Worm (Caenorhabditis elegans) whole organism, L1 larva: ENCODE data around the gene F56C9.10.
A peak's percentile ranks its signal among the peaks of the same experiment; 100 is the strongest.

Experiments
- C34B4.2 ChIP-seq: sonication (generic microtip); optimal IDR thresholded peaks from 2 replicates; lab custom pipeline; 2017; ENCODE audit warnings: mild to moderate bottlenecking, missing genetic modification characterization, missing compliant biosample characterization
- Y116A8C.19 ChIP-seq: sonication (generic microtip); optimal IDR thresholded peaks from 2 replicates; lab custom pipeline; 2016; ENCODE audit warnings: missing compliant biosample characterization, missing genetic modification characterization, borderline replicate concordance
- aly-2 ChIP-seq: fragments of 150-350 bp; optimal IDR thresholded peaks from 2 replicates; lab custom pipeline; 2014; ENCODE audit warnings: missing biosample characterization, missing genetic modification characterization
- blmp-1 ChIP-seq: fragments of 150-350 bp; optimal IDR thresholded peaks from 2 replicates; lab custom pipeline; 2014; ENCODE audit warnings: missing biosample characterization, missing genetic modification characterization
- ceh-88 ChIP-seq: fragments of 200-800 bp; sonication (Bioruptor generic); IDR thresholded peaks from 2 replicates; pipeline ENCODE4 v1.3.6; 2022; ENCODE audit warnings: missing genetic modification characterization, missing compliant biosample characterization
- efl-1 ChIP-seq, 4 experiments: fragments of 150-350 bp; optimal IDR thresholded peaks in 3 of 4; peaks in 1 of 4; 1 replicate in 1 of 4; 2 replicates in 3 of 4; lab custom pipeline; 2014; ENCODE audit warnings: missing biosample characterization in 2 of 4, missing genetic modification characterization in 2 of 4, missing genetic modification reagents in 2 of 4
- elt-2 ChIP-seq: sonication (generic microtip); optimal IDR thresholded peaks from 2 replicates; lab custom pipeline; 2016; ENCODE audit warnings: missing genetic modification characterization, mild to moderate bottlenecking, inconsistent platforms, missing compliant biosample characterization, missing genetic modification reagents
- elt-3 ChIP-seq, 6 experiments: fragments of 150-350 bp in 1 of 6; sonication (generic microtip); optimal IDR thresholded peaks; 2 replicates each; lab custom pipeline; 2017 to 2018; ENCODE audit warnings: missing biosample characterization in 6 of 6, missing genetic modification characterization in 6 of 6, inconsistent platforms in 1 of 6
- ets-5 ChIP-seq: fragments of 200-800 bp; sonication (Bioruptor generic); IDR thresholded peaks from 2 replicates; pipeline ENCODE4 v1.3.6; 2022; ENCODE audit warnings: missing genetic modification characterization, missing compliant biosample characterization
- fkh-10 ChIP-seq: sonication (generic microtip); optimal IDR thresholded peaks from 2 replicates; lab custom pipeline; 2017; ENCODE audit warnings: missing biosample characterization, missing genetic modification reagents, missing genetic modification characterization
- hlh-17 ChIP-seq: fragments of 200-800 bp; sonication (Bioruptor generic); optimal IDR thresholded peaks from 2 replicates; lab custom pipeline; 2018; ENCODE audit warnings: missing genetic modification characterization, mild to moderate bottlenecking, missing compliant biosample characterization, moderate library complexity, borderline replicate concordance
- irx-1 ChIP-seq: sonication (generic microtip); optimal IDR thresholded peaks from 2 replicates; lab custom pipeline; 2016; ENCODE audit warnings: missing genetic modification characterization, missing compliant biosample characterization
- isw-1 ChIP-seq: fragments of 200-800 bp; sonication (Bioruptor generic); IDR thresholded peaks from 2 replicates; pipeline ENCODE4 v1.3.6; 2022; ENCODE audit warnings: missing genetic modification characterization, missing compliant biosample characterization
- lin-13 ChIP-seq: fragments of 150-350 bp; optimal IDR thresholded peaks from 2 replicates; lab custom pipeline; 2014; ENCODE audit warnings: missing biosample characterization, missing genetic modification reagents, missing genetic modification characterization
- lin-14 ChIP-seq: fragments of 200-800 bp; sonication (Bioruptor generic); optimal IDR thresholded peaks from 2 replicates; lab custom pipeline; 2018; ENCODE audit warnings: mild to moderate bottlenecking, missing genetic modification characterization, moderate library complexity, missing compliant biosample characterization
- lin-35 ChIP-seq, 2 experiments: fragments of 150-350 bp; optimal IDR thresholded peaks; 2 replicates each; lab custom pipeline; 2014; ENCODE audit warnings: missing biosample characterization in 2 of 2, missing genetic modification characterization in 2 of 2, missing genetic modification reagents in 2 of 2
- lir-3 ChIP-seq: sonication (generic microtip); optimal IDR thresholded peaks from 2 replicates; lab custom pipeline; 2016; ENCODE audit warnings: mild to moderate bottlenecking, missing genetic modification characterization, moderate library complexity, missing compliant biosample characterization; ENCODE audit not compliant: poor library complexity
- lsy-2 ChIP-seq, 2 experiments: fragments of 150-350 bp; optimal IDR thresholded peaks; 2 replicates each; lab custom pipeline; 2014; ENCODE audit warnings: missing biosample characterization in 2 of 2, missing genetic modification characterization in 2 of 2
- mdl-1 ChIP-seq, 2 experiments: fragments of 150-350 bp; optimal IDR thresholded peaks; 2 replicates each; lab custom pipeline; 2014 to 2017; ENCODE audit warnings: missing biosample characterization in 2 of 2, missing genetic modification characterization in 2 of 2, inconsistent platforms in 1 of 2
- nhr-20 ChIP-seq: sonication (generic microtip); optimal IDR thresholded peaks from 2 replicates; lab custom pipeline; 2016; ENCODE audit warnings: mild to moderate bottlenecking, missing genetic modification characterization, missing compliant biosample characterization
- nhr-71 ChIP-seq: sonication (generic microtip); optimal IDR thresholded peaks from 2 replicates; lab custom pipeline; 2016; ENCODE audit warnings: mild to moderate bottlenecking, missing genetic modification characterization, moderate library complexity, missing compliant biosample characterization
- nhr-85 ChIP-seq: sonication (generic microtip); peaks from one replicate; lab custom pipeline; 2016; ENCODE audit warnings: missing genetic modification characterization, inconsistent platforms, missing compliant biosample characterization
- nhr-90 ChIP-seq: sonication (generic microtip); optimal IDR thresholded peaks from 2 replicates; lab custom pipeline; 2016; ENCODE audit warnings: mild to moderate bottlenecking, missing genetic modification characterization, missing compliant biosample characterization; ENCODE audit not compliant: poor library complexity
- rnt-1 ChIP-seq: sonication (generic microtip); optimal IDR thresholded peaks from 2 replicates; lab custom pipeline; 2016; ENCODE audit warnings: mild to moderate bottlenecking, missing genetic modification characterization, moderate library complexity, missing compliant biosample characterization
- skn-1 ChIP-seq: fragments of 150-350 bp; optimal IDR thresholded peaks from 2 replicates; lab custom pipeline; 2014; ENCODE audit warnings: missing biosample characterization, missing genetic modification characterization
- snpc-4 ChIP-seq: fragments of 150-350 bp; optimal IDR thresholded peaks from 2 replicates; lab custom pipeline; 2014; ENCODE audit warnings: missing biosample characterization, missing genetic modification characterization
- snu-23 ChIP-seq: sonication (generic microtip); optimal IDR thresholded peaks from 2 replicates; lab custom pipeline; 2016; ENCODE audit warnings: missing genetic modification characterization, missing compliant biosample characterization
- sox-4 ChIP-seq: sonication (generic microtip); optimal IDR thresholded peaks from 2 replicates; lab custom pipeline; 2016; ENCODE audit warnings: missing genetic modification characterization, missing compliant biosample characterization
- sptf-1 ChIP-seq: fragments of 150-350 bp; optimal IDR thresholded peaks from 2 replicates; lab custom pipeline; 2014; ENCODE audit warnings: missing biosample characterization, missing genetic modification characterization
- swsn-7 ChIP-seq: sonication (generic microtip); optimal IDR thresholded peaks from 2 replicates; lab custom pipeline; 2016; ENCODE audit warnings: missing genetic modification characterization, missing compliant biosample characterization
- unc-30 ChIP-seq: sonication (generic microtip); optimal IDR thresholded peaks from 2 replicates; lab custom pipeline; 2017; ENCODE audit warnings: missing biosample characterization, missing genetic modification characterization
- unc-86 ChIP-seq: sonication (generic microtip); optimal IDR thresholded peaks from 2 replicates; lab custom pipeline; 2016; ENCODE audit warnings: missing genetic modification characterization, missing compliant biosample characterization
- unc-98 ChIP-seq: fragments of 200-800 bp; sonication (Bioruptor generic); IDR thresholded peaks from 2 replicates; pipeline ENCODE4 v1.3.6; 2022; ENCODE audit warnings: missing genetic modification characterization, missing compliant biosample characterization
- ztf-4 ChIP-seq: fragments of 150-350 bp; optimal IDR thresholded peaks from 2 replicates; lab custom pipeline; 2014; ENCODE audit warnings: missing biosample characterization, missing genetic modification characterization

F56C9.10 gene

ce11 chrIII:7314927-7315547 is 20.1 kb downstream of the F56C9.10 start, which contains the start of gene nspg-6:
Gene nspg-6, minus strand, starts transcription at chrIII:7314977.
- TF ChIP-seq efl-1 (optimal IDR thresholded peaks at IDR 0.05; lab: Kevin White, UChicago) (no peak), efl-1 (GFP tag; optimal IDR thresholded peaks at IDR 0.05 in 1 of 2; lab: Kevin White, UChicago) (no peak), elt-2 (tag; lab: Kevin White, UChicago) (peak; percentile 14), isw-1 (GFP tag; lab: Robert Waterston, UW) (no peak)
- TF ChIP-seq, all 84 proteins: peak for 1

DNA sequence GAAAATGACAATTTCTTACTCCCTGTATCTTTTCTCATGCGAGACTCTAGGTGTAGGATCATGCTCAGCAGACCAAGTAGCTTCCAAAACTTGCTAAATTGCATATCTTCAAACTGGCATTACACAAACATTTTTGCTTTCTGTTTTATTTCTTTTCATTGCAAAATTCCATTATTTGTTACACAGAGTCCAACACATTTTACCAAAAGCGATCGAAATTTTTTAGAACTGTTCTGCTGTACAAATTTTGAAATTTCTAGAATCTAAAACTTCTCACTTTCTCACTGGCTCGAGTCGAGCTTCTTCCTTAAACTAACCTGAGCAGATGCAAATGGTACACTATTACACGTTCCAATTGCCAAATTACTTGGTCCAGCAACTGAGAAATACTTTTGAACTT is 20.6 kb downstream of the F56C9.10 start:
- TF ChIP-seq nhr-85 (tag; lab: Kevin White, UChicago) (no peak), sptf-1 (tag; lab: Kevin White, UChicago) (no peak)

DNA sequence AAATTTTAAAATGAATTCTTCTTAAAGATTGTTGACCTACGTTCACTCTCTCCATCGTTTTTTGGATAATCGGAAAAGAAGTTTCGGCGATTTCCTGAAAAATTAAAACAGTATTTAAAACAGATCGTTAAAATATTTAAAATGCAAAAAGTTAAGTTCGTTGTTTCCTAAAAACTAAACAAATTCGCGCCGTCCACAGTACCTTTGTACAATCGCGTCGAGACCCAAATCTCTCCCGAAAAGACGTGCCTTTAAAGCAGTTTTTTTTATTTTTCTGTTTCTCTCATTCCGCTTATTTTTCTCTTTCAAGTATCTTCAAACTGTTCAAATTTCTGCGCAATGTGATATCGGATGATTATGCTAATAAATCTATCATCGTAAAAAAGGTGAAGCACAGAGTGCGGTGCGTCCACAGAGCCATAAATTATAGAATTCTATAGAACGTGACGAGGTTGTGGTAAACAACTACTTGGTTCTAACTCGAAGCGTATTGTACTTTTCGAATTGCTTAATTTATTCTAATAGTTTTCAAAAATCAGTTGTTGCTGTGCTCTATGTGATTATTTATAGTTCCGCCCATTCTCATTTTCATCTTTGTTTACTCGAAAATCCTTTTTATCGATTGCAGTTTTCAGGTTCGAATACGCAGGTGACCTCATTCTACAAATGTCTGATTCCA is 24.3 kb downstream of the F56C9.10 start, which contains the start of the genes F56C9.6 and F56C9.3:
Gene F56C9.6 (minus strand): TSS at position 112 of the 679 bp plus-strand sequence.
Gene F56C9.3 (plus strand): TSS at position 629 of the 679 bp plus-strand sequence.
- TF ChIP-seq efl-1 (optimal IDR thresholded peaks at IDR 0.05; lab: Kevin White, UChicago) (no peak), efl-1 (GFP tag; optimal IDR thresholded peaks at IDR 0.05 in 1 of 2; lab: Kevin White, UChicago) (no peak), unc-30 (no peak), ztf-4 (no peak), unc-98 (GFP tag; lab: Robert Waterston, UW) (no peak), lin-13 (no peak), elt-2 (tag; lab: Kevin White, UChicago) (no peak), snu-23 (GFP tag; lab: Kevin White, UChicago) (no peak), Y116A8C.19 (tag; lab: Kevin White, UChicago) (no peak), lin-14 (GFP tag; lab: Kevin White, UChicago) (no peak), lir-3 (tag; lab: Kevin White, UChicago) (no peak), ets-5 (GFP tag; lab: Robert Waterston, UW) (no peak), rnt-1 (tag; lab: Kevin White, UChicago) (no peak), irx-1 (no peak), swsn-7 (tag; lab: Kevin White, UChicago) (no peak), aly-2 (no peak), fkh-10 (GFP tag; lab: Kevin White, UChicago) (no peak)
- TF ChIP-seq, all 84 proteins: peak for 0

ce11 chrIII:7308600-7309109 is 26.5 kb downstream of the F56C9.10 start, which contains the start of gene acbp-4:
Gene acbp-4, minus strand, starts transcription at chrIII:7309109.
- TF ChIP-seq snpc-4 (tag; lab: Kevin White, UChicago) (no peak), hlh-17 (no peak), swsn-7 (tag; lab: Kevin White, UChicago) (no peak), skn-1 (tag; lab: Kevin White, UChicago) (no peak), C34B4.2 (no peak), unc-98 (GFP tag; lab: Robert Waterston, UW) (no peak), nhr-20 (tag; lab: Kevin White, UChicago) (no peak)

- TF ChIP-seq blmp-1 (tag; lab: Kevin White, UChicago) (peak; percentile 90), lin-35 (GFP tag; optimal IDR thresholded peaks at IDR 0.05; lab: Kevin White, UChicago) (peak in 1 of 2 experiments; percentile 19), nhr-85 (tag; lab: Kevin White, UChicago) (peak; percentile 77), nhr-20 (tag; lab: Kevin White, UChicago) (peak; percentile 42), mdl-1 (tag; optimal IDR thresholded peaks at IDR 0.05; lab: Kevin White, UChicago) (peak in 1 of 2 experiments; percentile 5), nhr-71 (tag; lab: Kevin White, UChicago) (peak; percentile 40), ceh-88 (GFP tag; lab: Robert Waterston, UW) (no peak), sox-4 (no peak), lsy-2 (tag; optimal IDR thresholded peaks at IDR 0.05; lab: Kevin White, UChicago) (peak in 1 of 2 experiments; percentile 25), snu-23 (GFP tag; lab: Kevin White, UChicago) (peak; percentile 41), nhr-90 (tag; lab: Kevin White, UChicago) (peak; percentile 21), unc-86 (tag; lab: Kevin White, UChicago) (no peak), sptf-1 (tag; lab: Kevin White, UChicago) (no peak), lin-14 (GFP tag; lab: Kevin White, UChicago) (peak; percentile 47), elt-3 (tag; optimal IDR thresholded peaks at IDR 0.05; lab: Kevin White, UChicago) (peak in 4 of 6 experiments; percentile 20 to 88 (median 44))
Observed at ce11 chrIII:7305649-7305977, 29.5 kb downstream of the F56C9.10 start.
